Worm (Caenorhabditis elegans): ENCODE measurements around the gene col-139.

ce11 chrV:4615802-4616201 is 38.0 kb downstream of the col-139 start, which contains the start of the genes Y61A9LA.10 and F54D11.4:
- no peak for TF ChIP-seq sea-1 (GFP tag; conservative IDR thresholded peaks at IDR 0.05)
- no peak for TF ChIP-seq scrt-1 (GFP tag; IDR thresholded peaks at IDR 0.05)
- no peak for TF ChIP-seq ama-1 (optimal IDR thresholded peaks at IDR 0.05)
- TF ChIP-seq aly-1 (tag; optimal IDR thresholded peaks at IDR 0.05) = no peak
- no peak for TF ChIP-seq ets-7 (tag; optimal IDR thresholded peaks at IDR 0.05)
- no peak for TF ChIP-seq hmbx-1 (tag; optimal IDR thresholded peaks at IDR 0.05)
- no peak for TF ChIP-seq flt-1 (GFP tag; IDR thresholded peaks at IDR 0.05)
- TF ChIP-seq F13C5.2 (tag; optimal IDR thresholded peaks at IDR 0.05) = peak; percentile 11
- TF ChIP-seq hmg-4 (GFP tag; optimal IDR thresholded peaks at IDR 0.05) = no peak
- TF ChIP-seq hnd-1 (tag; optimal IDR thresholded peaks at IDR 0.05) = no peak
- TF ChIP-seq tbx-37 (GFP tag; conservative IDR thresholded peaks at IDR 0.05) = no peak
- no peak for TF ChIP-seq ceh-13 (GFP tag; optimal IDR thresholded peaks at IDR 0.05)
- TF ChIP-seq B0310.2 (tag; optimal IDR thresholded peaks at IDR 0.05) = no peak

All from whole organism, early embryonic.